Fruit fly (Drosophila melanogaster) whole organism, embryonic: ENCODE results near the gene CG8319.

Experiments used
- Awh ChIP-seq: fragments of 200-800 bp; sonication (Bioruptor generic); IDR thresholded peaks from 2 replicates; pipeline ENCODE4, ENCODE4 v1.3.6; 2022; ENCODE audit warnings: missing biosample characterization, missing genetic modification characterization
- Bgb ChIP-seq: fragments of 200-800 bp; sonication (Bioruptor generic); IDR thresholded peaks from 2 replicates; pipeline ENCODE4 v1.3.6; 2022; ENCODE audit warnings: missing biosample characterization, missing genetic modification characterization; ENCODE audit not compliant: partially characterized antibody
- CG10321 ChIP-seq: fragments of 200-800 bp; sonication (Bioruptor generic); IDR thresholded peaks from 2 replicates; pipeline ENCODE4 v1.3.6; 2022; ENCODE audit warnings: missing biosample characterization, missing genetic modification characterization
- CG10543 ChIP-seq: fragments of 200-800 bp; sonication (Bioruptor generic); optimal IDR thresholded peaks from 3 replicates; lab custom pipeline; 2017; ENCODE audit warnings: missing biosample characterization, mild to moderate bottlenecking, missing genetic modification characterization, moderate library complexity
- CG11560 ChIP-seq: fragments of 200-800 bp; sonication (Bioruptor generic); IDR thresholded peaks from 3 replicates; pipeline ENCODE4 v1.3.6; 2022; ENCODE audit warnings: missing biosample characterization, missing genetic modification characterization
- CG13775 ChIP-seq: fragments of 200-800 bp; sonication (Bioruptor generic); optimal IDR thresholded peaks from 3 replicates; lab custom pipeline; 2017; ENCODE audit warnings: missing biosample characterization, mild to moderate bottlenecking, missing genetic modification characterization
- CG14050 ChIP-seq: fragments of 200-800 bp; sonication (Bioruptor generic); IDR thresholded peaks from 3 replicates; pipeline ENCODE4 v1.3.6; 2022; ENCODE audit warnings: missing biosample characterization, missing genetic modification characterization
- CG14441 ChIP-seq: fragments of 200-800 bp; sonication (Bioruptor generic); IDR thresholded peaks from 2 replicates; pipeline ENCODE4 v1.3.6; 2022; ENCODE audit warnings: missing biosample characterization, missing genetic modification characterization
- CG15073 ChIP-seq: fragments of 200-800 bp; sonication (Bioruptor generic); optimal IDR thresholded peaks from 2 replicates; lab custom pipeline; 2016; ENCODE audit warnings: missing biosample characterization, missing genetic modification characterization
- CG1792 ChIP-seq: fragments of 200-800 bp; sonication (Bioruptor generic); optimal IDR thresholded peaks from 2 replicates; lab custom pipeline; 2016; ENCODE audit warnings: missing biosample characterization, missing genetic modification characterization
- CG18262 ChIP-seq: fragments of 200-800 bp; optimal IDR thresholded peaks from 3 replicates; lab custom pipeline; 2019; ENCODE audit warnings: missing biosample characterization, mild to moderate bottlenecking, missing genetic modification characterization, moderate library complexity
- CG2875 ChIP-seq: fragments of 200-800 bp; sonication (Bioruptor generic); optimal IDR thresholded peaks from 2 replicates; lab custom pipeline; 2017; ENCODE audit warnings: missing biosample characterization, mild to moderate bottlenecking, missing genetic modification characterization, missing genetic modification reagents
- CG30403 ChIP-seq: fragments of 200-800 bp; sonication (Bioruptor generic); optimal IDR thresholded peaks from 3 replicates; lab custom pipeline; 2016; ENCODE audit warnings: missing biosample characterization, missing genetic modification characterization
- CG31365 ChIP-seq: fragments of 200-800 bp; sonication (Bioruptor generic); optimal IDR thresholded peaks from 2 replicates; lab custom pipeline; 2018; ENCODE audit warnings: missing biosample characterization, mild to moderate bottlenecking, missing genetic modification characterization
- CG4404 ChIP-seq: fragments of 200-800 bp; sonication (Bioruptor generic); IDR thresholded peaks from 2 replicates; pipeline ENCODE4 v1.3.6; 2022; ENCODE audit warnings: missing biosample characterization, missing genetic modification characterization
- CG7556 ChIP-seq: fragments of 200-800 bp; sonication (Bioruptor generic); optimal IDR thresholded peaks from 2 replicates; lab custom pipeline; 2017; ENCODE audit warnings: missing biosample characterization, mild to moderate bottlenecking, missing genetic modification characterization
- CG7987 ChIP-seq: fragments of 200-800 bp; sonication (Bioruptor generic); optimal IDR thresholded peaks from 2 replicates; lab custom pipeline; 2018; ENCODE audit warnings: missing biosample characterization, mild to moderate bottlenecking, missing genetic modification characterization, moderate library complexity
- CG8089 ChIP-seq: fragments of 200-800 bp; sonication (Bioruptor generic); optimal IDR thresholded peaks from 3 replicates; lab custom pipeline; 2016; ENCODE audit warnings: missing biosample characterization, missing genetic modification characterization
- CG8924 ChIP-seq: fragments of 200-800 bp; optimal IDR thresholded peaks from 3 replicates; lab custom pipeline; 2019; ENCODE audit warnings: missing biosample characterization, mild to moderate bottlenecking, missing genetic modification characterization, moderate library complexity
- Camta ChIP-seq: fragments of 200-800 bp; sonication (Bioruptor generic); optimal IDR thresholded peaks from 2 replicates; lab custom pipeline; 2016; ENCODE audit warnings: missing biosample characterization, missing genetic modification characterization
- Chrac-16 ChIP-seq: fragments of 200-800 bp; sonication (Bioruptor generic); optimal IDR thresholded peaks from 3 replicates; lab custom pipeline; 2016; ENCODE audit warnings: missing biosample characterization, missing genetic modification characterization
- Dbx ChIP-seq: fragments of 200-800 bp; sonication (Bioruptor generic); IDR thresholded peaks from 3 replicates; pipeline ENCODE4 v1.3.6; 2022; ENCODE audit warnings: missing biosample characterization, missing genetic modification characterization
- Drgx ChIP-seq: fragments of 200-800 bp; sonication (Bioruptor generic); IDR thresholded peaks from 2 replicates; pipeline ENCODE4 v1.3.6; 2022; ENCODE audit warnings: missing biosample characterization, missing genetic modification characterization
- Gug ChIP-seq: fragments of 200-800 bp; sonication (Bioruptor generic); IDR thresholded peaks from 4 replicates; pipeline ENCODE4 v1.3.6; 2022; ENCODE audit warnings: missing biosample characterization, missing genetic modification characterization
- HHEX ChIP-seq: fragments of 200-800 bp; sonication (Bioruptor generic); optimal IDR thresholded peaks from 3 replicates; lab custom pipeline; 2017; ENCODE audit warnings: missing biosample characterization, mild to moderate bottlenecking, missing genetic modification characterization, missing genetic modification reagents
- Hsf ChIP-seq: fragments of 200-800 bp; sonication (Bioruptor generic); optimal IDR thresholded peaks from 3 replicates; lab custom pipeline; 2016; ENCODE audit warnings: missing biosample characterization, missing genetic modification characterization
- Kr ChIP-seq: fragments of 200-800 bp; sonication (Bioruptor generic); optimal IDR thresholded peaks from 2 replicates; lab custom pipeline; 2017; ENCODE audit warnings: missing biosample characterization, mild to moderate bottlenecking, missing genetic modification characterization
- NK7.1 ChIP-seq: fragments of 200-800 bp; sonication (Bioruptor generic); optimal IDR thresholded peaks from 3 replicates; lab custom pipeline; 2016; ENCODE audit warnings: missing biosample characterization, missing genetic modification characterization
- Neu2 ChIP-seq: fragments of 200-800 bp; sonication (Bioruptor generic); optimal IDR thresholded peaks from 3 replicates; lab custom pipeline; 2016; ENCODE audit warnings: missing biosample characterization, missing genetic modification characterization, borderline replicate concordance
- Ptx1 ChIP-seq: fragments of 200-800 bp; sonication (Bioruptor generic); IDR thresholded peaks from 2 replicates; pipeline ENCODE4 v1.3.6; 2022; ENCODE audit warnings: missing biosample characterization, missing genetic modification characterization
- Spps ChIP-seq: fragments of 200-800 bp; sonication (Bioruptor generic); optimal IDR thresholded peaks from 2 replicates; lab custom pipeline; 2018; ENCODE audit warnings: missing biosample characterization, mild to moderate bottlenecking, missing genetic modification characterization
- Tbp ChIP-seq: fragments of >200 bp; optimal IDR thresholded peaks from 2 replicates; lab custom pipeline; 2018; ENCODE audit warnings: missing biosample characterization, missing genetic modification characterization
- ase ChIP-seq: fragments of 200-800 bp; sonication (Bioruptor generic); IDR thresholded peaks from 3 replicates; pipeline ENCODE4 v1.3.6; 2022; ENCODE audit warnings: missing biosample characterization, missing genetic modification characterization
- az2 ChIP-seq: fragments of 200-800 bp; sonication (Bioruptor generic); optimal IDR thresholded peaks from 3 replicates; lab custom pipeline; 2016; ENCODE audit warnings: missing biosample characterization, missing genetic modification characterization
- bcd ChIP-seq: fragments of 200-800 bp; sonication (Bioruptor generic); optimal IDR thresholded peaks from 2 replicates; lab custom pipeline; 2017; ENCODE audit warnings: missing biosample characterization, mild to moderate bottlenecking, missing genetic modification characterization
- bsh ChIP-seq, 2 experiments: fragments of 200-800 bp; sonication (Bioruptor generic); optimal IDR thresholded peaks; 2 replicates each; lab custom pipeline; 2017 to 2018; ENCODE audit warnings: mild to moderate bottlenecking in 2 of 2, missing biosample characterization in 2 of 2, missing genetic modification characterization in 2 of 2, moderate library complexity in 1 of 2
- chif ChIP-seq, 2 experiments: fragments of 200-800 bp; sonication (Bioruptor generic); optimal IDR thresholded peaks; 3 replicates each; lab custom pipeline; 2016; ENCODE audit warnings: missing biosample characterization in 2 of 2, missing genetic modification characterization in 2 of 2
- chinmo ChIP-seq: fragments of 200-800 bp; sonication (Bioruptor generic); IDR thresholded peaks from 4 replicates; pipeline ENCODE4 v1.3.6; 2022; ENCODE audit warnings: missing biosample characterization, missing genetic modification characterization; ENCODE audit not compliant: partially characterized antibody
- chn ChIP-seq: fragments of 200-800 bp; sonication (Bioruptor generic); optimal IDR thresholded peaks from 2 replicates; lab custom pipeline; 2016; ENCODE audit warnings: missing biosample characterization, missing genetic modification characterization
- crc ChIP-seq: fragments of 200-800 bp; sonication (Bioruptor generic); optimal IDR thresholded peaks from 2 replicates; lab custom pipeline; 2016; ENCODE audit warnings: missing biosample characterization, missing genetic modification characterization
- dan ChIP-seq: fragments of 200-800 bp; sonication (Bioruptor generic); IDR thresholded peaks from 2 replicates; pipeline ENCODE4 v1.3.6; 2022; ENCODE audit warnings: missing biosample characterization, missing genetic modification characterization
- dm ChIP-seq: fragments of 200-800 bp; sonication (Bioruptor generic); optimal IDR thresholded peaks from 3 replicates; lab custom pipeline; 2016; ENCODE audit warnings: missing biosample characterization, missing genetic modification characterization
- grau ChIP-seq: fragments of 200-800 bp; optimal IDR thresholded peaks from 3 replicates; lab custom pipeline; 2019; ENCODE audit warnings: missing biosample characterization, mild to moderate bottlenecking, missing genetic modification characterization, moderate library complexity
- insv ChIP-seq, 2 experiments: fragments of 200-800 bp; sonication (Bioruptor generic); optimal IDR thresholded peaks; 3 replicates each; lab custom pipeline; 2016 to 2018; ENCODE audit warnings: missing biosample characterization in 2 of 2, missing genetic modification characterization in 2 of 2
- onecut ChIP-seq: fragments of 200-800 bp; sonication (Bioruptor generic); IDR thresholded peaks from 2 replicates; pipeline ENCODE4 v1.3.6; 2022; ENCODE audit warnings: missing biosample characterization, missing genetic modification characterization
- pho ChIP-seq: fragments of 200-800 bp; sonication (Bioruptor generic); optimal IDR thresholded peaks from 2 replicates; lab custom pipeline; 2016; ENCODE audit warnings: missing biosample characterization, missing genetic modification characterization
- sens ChIP-seq: fragments of 200-800 bp; sonication (Bioruptor generic); peaks from one replicate; lab custom pipeline; 2016; ENCODE audit warnings: missing biosample characterization, missing genetic modification characterization
- tgo ChIP-seq: fragments of 200-800 bp; sonication (Bioruptor generic); IDR thresholded peaks from 3 replicates; pipeline ENCODE4 v1.3.6; 2022; ENCODE audit warnings: missing biosample characterization, missing genetic modification characterization
- ttk ChIP-seq: fragments of 200-800 bp; sonication (Bioruptor generic); IDR thresholded peaks from 2 replicates; pipeline ENCODE4 v2.1.2; 2022; ENCODE audit warnings: missing biosample characterization, missing genetic modification characterization
- vvl ChIP-seq: fragments of 200-800 bp; sonication (Bioruptor generic); IDR thresholded peaks from 2 replicates; pipeline ENCODE4 v1.3.6; 2022; ENCODE audit warnings: missing biosample characterization, missing genetic modification characterization
- wor ChIP-seq: fragments of 200-800 bp; sonication (Bioruptor generic); IDR thresholded peaks from 2 replicates; pipeline ENCODE4 v1.3.6; 2022; ENCODE audit warnings: missing biosample characterization, missing genetic modification characterization
- zfh1 ChIP-seq: fragments of 200-800 bp; sonication (Bioruptor generic); IDR thresholded peaks from 3 replicates; pipeline ENCODE4 v1.3.6; 2022; ENCODE audit warnings: missing biosample characterization, missing genetic modification characterization

CG8319 gene

dm6 chr3R:9598099-9598498, 29.0 kb upstream of the CG8319 start (continued):
- TF ChIP-seq CG10321 (no peak), CG30403 (GFP tag; lab: Kevin White, UChicago) (peak; percentile 44), chinmo (no peak), bsh (GFP tag; optimal IDR thresholded peaks at IDR 0.05; lab: Kevin White, UChicago) (peak; percentile 67 to 83), Chrac-16 (GFP tag; lab: Kevin White, UChicago) (peak; percentile 55), Drgx (GFP tag; lab: Robert Waterston, UW) (peak; percentile 73), CG10543 (GFP tag; lab: Kevin White, UChicago) (no peak), Neu2 (GFP tag; lab: Kevin White, UChicago) (no peak), Kr (GFP tag; lab: Kevin White, UChicago) (no peak), ase (no peak), chif (GFP tag; optimal IDR thresholded peaks at IDR 0.05; lab: Kevin White, UChicago) (peak; percentile 56 to 76), CG1792 (GFP tag; lab: Kevin White, UChicago) (no peak), CG7556 (GFP tag; lab: Kevin White, UChicago) (peak; percentile 28), chn (peak; percentile 39), CG8924 (tag; lab: Kevin White, UChicago) (peak; percentile 46), HHEX (GFP tag; lab: Kevin White, UChicago) (peak; percentile 5), CG14441 (peak; percentile 18; the same call in 1 of the 2 replicates), dm (GFP tag; lab: Kevin White, UChicago) (no peak), pho (GFP tag; lab: Kevin White, UChicago) (no peak), onecut (peak; percentile 33; the same call in 1 of the 2 replicates), zfh1 (peak; percentile 75), Spps (tag; lab: Kevin White, UChicago) (peak; percentile 62), CG13775 (GFP tag; lab: Kevin White, UChicago) (peak; percentile 8), az2 (peak; percentile 59), CG14050 (GFP tag; lab: Robert Waterston, UW) (no peak), CG11560 (tag; lab: Robert Waterston, UW) (no peak), dan (GFP tag; lab: Robert Waterston, UW) (no peak), grau (tag; lab: Kevin White, UChicago) (peak; percentile 63), Camta (GFP tag; lab: Kevin White, UChicago) (peak; percentile 12), CG31365 (tag; lab: Kevin White, UChicago) (no peak), NK7.1 (no peak), sens (GFP tag; lab: Kevin White, UChicago) (peak; percentile 92), ttk (GFP tag; lab: Robert Waterston, UW) (no peak), Tbp (GFP tag; lab: Kevin White, UChicago) (no peak), bcd (GFP tag; lab: Kevin White, UChicago) (peak; percentile 55), CG8089 (GFP tag; lab: Kevin White, UChicago) (peak; percentile 12), Hsf (peak; percentile 36), CG18262 (tag; lab: Kevin White, UChicago) (peak; percentile 64), Dbx (GFP tag; lab: Robert Waterston, UW) (no peak), wor (0 out of 2 replicates have a peak, but pooled peaks have one; percentile 23), tgo (no peak), Gug (GFP tag; lab: Robert Waterston, UW) (0 out of 4 replicates have a peak, but pooled peaks have one; percentile 31), vvl (GFP tag; lab: Robert Waterston, UW) (peak; percentile 51; the same call in 1 of the 2 replicates), CG4404 (GFP tag; lab: Robert Waterston, UW) (peak; percentile 58), CG15073 (no peak), CG7987 (no peak), Bgb (no peak), insv (GFP tag; optimal IDR thresholded peaks at IDR 0.05; lab: Kevin White, UChicago) (no peak), Ptx1 (GFP tag; lab: Robert Waterston, UW) (peak; percentile 54), crc (GFP tag; lab: Kevin White, UChicago) (no peak), CG2875 (GFP tag; lab: Kevin White, UChicago) (peak; percentile 54), Awh (GFP tag; lab: Robert Waterston, UW) (no peak)
